Fruit fly (Drosophila melanogaster) whole organism, embryonic: ENCODE measurements around the gene dar1.
A peak's percentile ranks its signal among the peaks of the same experiment; 100 is the strongest.

Experiments used
- B-H1 ChIP-seq: fragments of 200-800 bp; sonication (Bioruptor generic); IDR thresholded peaks from 3 replicates; pipeline ENCODE4 v1.3.6; 2022; ENCODE audit warnings: missing biosample characterization, missing genetic modification characterization
- Bteb2 ChIP-seq: fragments of 200-800 bp; sonication (Bioruptor generic); optimal IDR thresholded peaks from 2 replicates; lab custom pipeline; 2016; ENCODE audit warnings: missing biosample characterization, missing genetic modification characterization
- CG10543 ChIP-seq: fragments of 200-800 bp; sonication (Bioruptor generic); optimal IDR thresholded peaks from 3 replicates; lab custom pipeline; 2017; ENCODE audit warnings: missing biosample characterization, mild to moderate bottlenecking, missing genetic modification characterization, moderate library complexity
- CG10565 ChIP-seq: fragments of 200-800 bp; sonication (Bioruptor generic); optimal IDR thresholded peaks from 3 replicates; lab custom pipeline; 2016; ENCODE audit warnings: missing biosample characterization, mild to moderate bottlenecking, missing genetic modification characterization
- CG11696 ChIP-seq: fragments of 200-800 bp; sonication (Bioruptor generic); IDR thresholded peaks from 2 replicates; pipeline ENCODE4 v1.3.6; 2022; ENCODE audit warnings: missing biosample characterization, missing genetic modification characterization
- CG1233 ChIP-seq: fragments of 200-800 bp; sonication (Bioruptor generic); optimal IDR thresholded peaks from 4 replicates; lab custom pipeline; 2018; ENCODE audit warnings: missing biosample characterization, mild to moderate bottlenecking, missing genetic modification characterization
- CG17912 ChIP-seq: fragments of 200-800 bp; sonication (Bioruptor generic); optimal IDR thresholded peaks from 2 replicates; lab custom pipeline; 2018; ENCODE audit warnings: missing biosample characterization, mild to moderate bottlenecking, missing genetic modification characterization
- CG33557 ChIP-seq: fragments of 200-800 bp; sonication (Bioruptor generic); optimal IDR thresholded peaks from 2 replicates; lab custom pipeline; 2019; ENCODE audit warnings: missing biosample characterization, mild to moderate bottlenecking, missing genetic modification characterization, moderate library complexity
- CG4617 ChIP-seq: fragments of 200-800 bp; sonication (Bioruptor generic); optimal IDR thresholded peaks from 3 replicates; lab custom pipeline; 2016; ENCODE audit warnings: missing biosample characterization, missing genetic modification characterization, borderline replicate concordance
- CG6689 ChIP-seq: fragments of 200-800 bp; sonication (Bioruptor generic); IDR thresholded peaks from 2 replicates; pipeline ENCODE4 v1.3.6; 2022; ENCODE audit warnings: missing biosample characterization, missing genetic modification characterization
- CG7786 ChIP-seq: fragments of 200-800 bp; sonication (Bioruptor generic); optimal IDR thresholded peaks from 2 replicates; lab custom pipeline; 2016; ENCODE audit warnings: missing biosample characterization, missing genetic modification characterization
- CG7839 ChIP-seq: fragments of 200-800 bp; sonication (Bioruptor generic); optimal IDR thresholded peaks from 3 replicates; lab custom pipeline; 2018; ENCODE audit warnings: missing biosample characterization, mild to moderate bottlenecking, missing genetic modification characterization, moderate library complexity
- CG8944 ChIP-seq: fragments of 200-800 bp; sonication (Bioruptor generic); optimal IDR thresholded peaks from 3 replicates; lab custom pipeline; 2016; ENCODE audit warnings: missing biosample characterization, missing genetic modification characterization
- Dfd ChIP-seq, 2 experiments: fragments of >200 bp; optimal IDR thresholded peaks; 2 replicates each; lab custom pipeline; 2017; ENCODE audit warnings: missing biosample characterization in 2 of 2, missing genetic modification characterization in 2 of 2
- Doc3 ChIP-seq: fragments of 200-800 bp; sonication (Bioruptor generic); IDR thresholded peaks from 3 replicates; pipeline ENCODE4 v1.3.6; 2022; ENCODE audit warnings: missing biosample characterization, missing genetic modification characterization; ENCODE audit not compliant: partially characterized antibody
- Dref ChIP-seq: fragments of 200-800 bp; sonication (Bioruptor generic); IDR thresholded peaks from 2 replicates; pipeline ENCODE4 v1.3.6; 2022; ENCODE audit warnings: missing biosample characterization, missing genetic modification characterization
- E2f2 ChIP-seq: fragments of 200-800 bp; sonication (Bioruptor generic); IDR thresholded peaks from 2 replicates; pipeline ENCODE4 v1.3.6; 2022; ENCODE audit warnings: missing biosample characterization, missing genetic modification characterization
- Lhr ChIP-seq: fragments of 200-800 bp; sonication (Bioruptor generic); optimal IDR thresholded peaks from 3 replicates; lab custom pipeline; 2017; ENCODE audit warnings: mild to moderate bottlenecking, missing biosample characterization, missing genetic modification reagents, missing genetic modification characterization
- Max ChIP-seq: fragments of 200-800 bp; sonication (Bioruptor generic); optimal IDR thresholded peaks from 2 replicates; lab custom pipeline; 2016; ENCODE audit warnings: missing biosample characterization, mild to moderate bottlenecking, missing genetic modification characterization
- NC2β ChIP-seq: fragments of 200-800 bp; sonication (Bioruptor generic); optimal IDR thresholded peaks from 2 replicates; lab custom pipeline; 2016; ENCODE audit warnings: missing biosample characterization, missing genetic modification characterization
- Oaz ChIP-seq: fragments of 200-800 bp; sonication (Bioruptor generic); IDR thresholded peaks from 2 replicates; pipeline ENCODE4 v1.3.6; 2022; ENCODE audit warnings: missing biosample characterization, missing genetic modification characterization
- Ptx1 ChIP-seq: fragments of 200-800 bp; sonication (Bioruptor generic); IDR thresholded peaks from 2 replicates; pipeline ENCODE4 v1.3.6; 2022; ENCODE audit warnings: missing biosample characterization, missing genetic modification characterization
- Rx ChIP-seq: fragments of 200-800 bp; sonication (Bioruptor generic); IDR thresholded peaks from 2 replicates; pipeline ENCODE4 v1.3.6; 2022; ENCODE audit warnings: missing biosample characterization, missing genetic modification characterization
- Sox100B ChIP-seq: fragments of 200-800 bp; sonication (Bioruptor generic); optimal IDR thresholded peaks from 3 replicates; lab custom pipeline; 2018; ENCODE audit warnings: missing biosample characterization, mild to moderate bottlenecking, missing genetic modification characterization
- Sry-β ChIP-seq: fragments of 200-800 bp; sonication (Bioruptor generic); optimal IDR thresholded peaks from 2 replicates; lab custom pipeline; 2018; ENCODE audit warnings: missing biosample characterization, mild to moderate bottlenecking, missing genetic modification characterization, moderate library complexity
- Usf ChIP-seq: fragments of 200-800 bp; sonication (Bioruptor generic); optimal IDR thresholded peaks from 2 replicates; lab custom pipeline; 2017; ENCODE audit warnings: missing genotype, missing biosample characterization, missing genetic modification characterization
- Xbp1 ChIP-seq: fragments of 200-800 bp; sonication (Bioruptor generic); optimal IDR thresholded peaks from 3 replicates; lab custom pipeline; 2016; ENCODE audit warnings: missing biosample characterization, mild to moderate bottlenecking, missing genetic modification characterization
- az2 ChIP-seq: fragments of 200-800 bp; sonication (Bioruptor generic); optimal IDR thresholded peaks from 3 replicates; lab custom pipeline; 2016; ENCODE audit warnings: missing biosample characterization, missing genetic modification characterization
- bcd ChIP-seq: fragments of 200-800 bp; sonication (Bioruptor generic); optimal IDR thresholded peaks from 2 replicates; lab custom pipeline; 2017; ENCODE audit warnings: missing biosample characterization, mild to moderate bottlenecking, missing genetic modification characterization
- bsh ChIP-seq, 2 experiments: fragments of 200-800 bp; sonication (Bioruptor generic); optimal IDR thresholded peaks; 2 replicates each; lab custom pipeline; 2017 to 2018; ENCODE audit warnings: mild to moderate bottlenecking in 2 of 2, missing biosample characterization in 2 of 2, missing genetic modification characterization in 2 of 2, moderate library complexity in 1 of 2
- caup ChIP-seq: fragments of 200-800 bp; sonication (Bioruptor generic); optimal IDR thresholded peaks from 3 replicates; lab custom pipeline; 2017; ENCODE audit warnings: missing biosample characterization, mild to moderate bottlenecking, missing genetic modification characterization, moderate library complexity; ENCODE audit not compliant: severe bottlenecking
- crc ChIP-seq: fragments of 200-800 bp; sonication (Bioruptor generic); optimal IDR thresholded peaks from 2 replicates; lab custom pipeline; 2016; ENCODE audit warnings: missing biosample characterization, missing genetic modification characterization
- cwo ChIP-seq: fragments of 200-800 bp; sonication (Bioruptor generic); optimal IDR thresholded peaks from 3 replicates; lab custom pipeline; 2017; ENCODE audit warnings: missing biosample characterization, missing genetic modification characterization, mild to moderate bottlenecking, moderate library complexity, missing genetic modification reagents
- eve ChIP-seq, 2 experiments: fragments of >200 bp; optimal IDR thresholded peaks; 2 replicates each; lab custom pipeline; 2017; ENCODE audit warnings: missing biosample characterization in 2 of 2, missing genetic modification characterization in 2 of 2
- gcm2 ChIP-seq: fragments of 200-800 bp; sonication (Bioruptor generic); optimal IDR thresholded peaks from 2 replicates; lab custom pipeline; 2016; ENCODE audit warnings: missing biosample characterization, missing genetic modification characterization
- gsb ChIP-seq: fragments of 200-800 bp; sonication (Bioruptor generic); IDR thresholded peaks from 2 replicates; pipeline ENCODE4 v1.3.6; 2022; ENCODE audit warnings: missing biosample characterization, missing genetic modification characterization
- ind ChIP-seq: fragments of 200-800 bp; sonication (Bioruptor generic); optimal IDR thresholded peaks from 3 replicates; lab custom pipeline; 2016; ENCODE audit warnings: missing biosample characterization, missing genetic modification characterization
- jigr1 ChIP-seq: fragments of 200-800 bp; sonication (Bioruptor generic); IDR thresholded peaks from 3 replicates; pipeline ENCODE4 v1.3.6; 2022; ENCODE audit warnings: missing biosample characterization, missing genetic modification characterization
- lilli ChIP-seq: fragments of 200-800 bp; sonication (Bioruptor generic); optimal IDR thresholded peaks from 3 replicates; lab custom pipeline; 2016; ENCODE audit warnings: missing biosample characterization, missing genetic modification characterization
- lmd ChIP-seq: fragments of 200-800 bp; sonication (Bioruptor generic); IDR thresholded peaks from 2 replicates; pipeline ENCODE4 v1.3.6; 2022; ENCODE audit warnings: missing biosample characterization, missing genetic modification characterization
- lola ChIP-seq, 3 experiments: fragments of >200 bp in 2 of 3; fragments of 200-800 bp in 1 of 3; sonication (Bioruptor generic) in 1 of 3; optimal IDR thresholded peaks; 2 replicates each; lab custom pipeline; 2017 to 2019; ENCODE audit warnings: missing biosample characterization in 3 of 3, missing genetic modification characterization in 3 of 3, mild to moderate bottlenecking in 1 of 3, moderate library complexity in 1 of 3
- nerfin-2 ChIP-seq: fragments of 200-800 bp; sonication (Bioruptor generic); IDR thresholded peaks from 2 replicates; pipeline ENCODE4 v1.3.6; 2022; ENCODE audit warnings: missing biosample characterization, missing genetic modification characterization; ENCODE audit not compliant: partially characterized antibody
- odd ChIP-seq: fragments of 200-800 bp; sonication (Bioruptor generic); optimal IDR thresholded peaks from 2 replicates; lab custom pipeline; 2017; ENCODE audit warnings: missing biosample characterization, mild to moderate bottlenecking, missing genetic modification characterization
- pb ChIP-seq: fragments of 200-800 bp; sonication (Bioruptor generic); optimal IDR thresholded peaks from 3 replicates; lab custom pipeline; 2016; ENCODE audit warnings: missing biosample characterization, missing genetic modification characterization
- pfk ChIP-seq: fragments of 200-800 bp; sonication (Bioruptor generic); optimal IDR thresholded peaks from 2 replicates; lab custom pipeline; 2018; ENCODE audit warnings: missing biosample characterization, mild to moderate bottlenecking, missing genetic modification characterization, moderate library complexity
- psq ChIP-seq: fragments of 200-800 bp; sonication (Bioruptor generic); optimal IDR thresholded peaks from 2 replicates; lab custom pipeline; 2017; ENCODE audit warnings: missing biosample characterization, missing genetic modification characterization
- salm ChIP-seq: fragments of 200-800 bp; sonication (Bioruptor generic); optimal IDR thresholded peaks from 2 replicates; lab custom pipeline; 2018; ENCODE audit warnings: missing biosample characterization, mild to moderate bottlenecking, missing genetic modification characterization
- sens-2 ChIP-seq: fragments of 200-800 bp; sonication (Bioruptor generic); IDR thresholded peaks from 2 replicates; pipeline ENCODE4 v1.3.6; 2022; ENCODE audit warnings: missing biosample characterization, missing genetic modification characterization
- shn ChIP-seq: fragments of 200-800 bp; sonication (Bioruptor generic); optimal IDR thresholded peaks from 3 replicates; lab custom pipeline; 2016; ENCODE audit warnings: missing biosample characterization, missing genetic modification characterization
- unpg ChIP-seq: fragments of 200-800 bp; sonication (Bioruptor generic); optimal IDR thresholded peaks from 3 replicates; lab custom pipeline; 2018; ENCODE audit warnings: missing biosample characterization, mild to moderate bottlenecking, missing genetic modification characterization, moderate library complexity
- vfl ChIP-seq: fragments of 200-800 bp; sonication (Bioruptor generic); optimal IDR thresholded peaks from 2 replicates; lab custom pipeline; 2016; ENCODE audit warnings: missing biosample characterization, missing genetic modification characterization

The dar1 gene

dm6 chr3L:3617252-3617651 is 8.9 kb upstream of the dar1 start (continued):
- no peak for TF ChIP-seq CG10565
- peak; percentile 87 for TF ChIP-seq CG7839 (tag; lab: Kevin White, UChicago)
- TF ChIP-seq gcm2 (GFP tag; lab: Kevin White, UChicago) = peak; percentile 8
- TF ChIP-seq CG7786 (GFP tag; lab: Kevin White, UChicago) = peak; percentile 70
- no peak for TF ChIP-seq jigr1
- peak; percentile 43 to 95 for TF ChIP-seq bsh (GFP tag; optimal IDR thresholded peaks at IDR 0.05; lab: Kevin White, UChicago)
- peak; percentile 79 for TF ChIP-seq CG6689 (GFP tag; lab: Robert Waterston, UW)
- TF ChIP-seq CG4617 (GFP tag; lab: Kevin White, UChicago) = peak; percentile 58
- TF ChIP-seq CG1233 = peak; percentile 73
- TF ChIP-seq Sry-β (GFP tag; lab: Kevin White, UChicago) = peak; percentile 37
- peak; percentile 62 for TF ChIP-seq shn
- peak; percentile 54 for TF ChIP-seq Max
- peak; percentile 76 for TF ChIP-seq lmd (GFP tag; lab: Robert Waterston, UW)
- peak; percentile 77 for TF ChIP-seq Usf (GFP tag; lab: Kevin White, UChicago)
- peak; percentile 27; the same call in 1 of the 2 replicates for TF ChIP-seq E2f2 (GFP tag; lab: Robert Waterston, UW)
- TF ChIP-seq Rx (GFP tag; lab: Robert Waterston, UW) = peak; percentile 75
- peak; percentile 44 for TF ChIP-seq Bteb2 (GFP tag; lab: Kevin White, UChicago)
- peak; percentile 52; the same call in 2 of the 3 replicates for TF ChIP-seq B-H1 (GFP tag; lab: Robert Waterston, UW)
- TF ChIP-seq salm (tag; lab: Kevin White, UChicago) = no peak
- TF ChIP-seq CG8944 (GFP tag; lab: Kevin White, UChicago) = peak; percentile 83
- TF ChIP-seq ind (GFP tag; lab: Kevin White, UChicago) = peak; percentile 57
- TF ChIP-seq CG10543 (GFP tag; lab: Kevin White, UChicago) = no peak
- peak; percentile 80 for TF ChIP-seq lilli (GFP tag; lab: Kevin White, UChicago)
- TF ChIP-seq Doc3 = no peak
- TF ChIP-seq eve (GFP tag; optimal IDR thresholded peaks at IDR 0.05; lab: Kevin White, UChicago) = peak in 1 of 2 experiments; percentile 65
- TF ChIP-seq Xbp1 (GFP tag; lab: Kevin White, UChicago) = peak; percentile 80
- TF ChIP-seq vfl (GFP tag; lab: Kevin White, UChicago) = peak; percentile 38
- TF ChIP-seq sens-2 (GFP tag; lab: Robert Waterston, UW) = peak; percentile 88
- TF ChIP-seq NC2β (GFP tag; lab: Kevin White, UChicago) = peak; percentile 85
- TF ChIP-seq az2 (GFP tag; lab: Kevin White, UChicago) = peak; percentile 92
- peak; percentile 50 for TF ChIP-seq CG11696 (GFP tag; lab: Robert Waterston, UW)
- no peak for TF ChIP-seq CG17912 (GFP tag; lab: Kevin White, UChicago)
- no peak for TF ChIP-seq nerfin-2 (GFP tag; lab: Robert Waterston, UW)
- no peak for TF ChIP-seq Dref (GFP tag; lab: Robert Waterston, UW)
- no peak for TF ChIP-seq pb (GFP tag; lab: Kevin White, UChicago)
- TF ChIP-seq Sox100B (GFP tag; lab: Kevin White, UChicago) = peak; percentile 54
- TF ChIP-seq odd (GFP tag; lab: Kevin White, UChicago) = peak; percentile 58
- no peak for TF ChIP-seq pfk (GFP tag; lab: Kevin White, UChicago)
- TF ChIP-seq bcd (GFP tag; lab: Kevin White, UChicago) = peak; percentile 75
- TF ChIP-seq gsb = no peak
- TF ChIP-seq Dfd (GFP tag; optimal IDR thresholded peaks at IDR 0.05; lab: Kevin White, UChicago) = no peak
- TF ChIP-seq cwo (GFP tag; lab: Kevin White, UChicago) = no peak
- peak; percentile 86 for TF ChIP-seq unpg (GFP tag; lab: Kevin White, UChicago)
- peak; percentile 62 for TF ChIP-seq Lhr (GFP tag; lab: Kevin White, UChicago)
- peak; percentile 76 for TF ChIP-seq Ptx1
- TF ChIP-seq lola (GFP tag; optimal IDR thresholded peaks at IDR 0.05; lab: Kevin White, UChicago) = peak in 1 of 3 experiments; percentile 95
- no peak for TF ChIP-seq Oaz (GFP tag; lab: Robert Waterston, UW)
- peak; percentile 10 for TF ChIP-seq caup (GFP tag; lab: Kevin White, UChicago)
- TF ChIP-seq psq = peak; percentile 69
- peak; percentile 95 for TF ChIP-seq CG33557 (GFP tag; lab: Kevin White, UChicago)
- TF ChIP-seq crc (GFP tag; lab: Kevin White, UChicago) = peak; percentile 21
